Worm (Caenorhabditis elegans) whole organism, young adult: ENCODE measurements around the gene Y6E2A.4.

Source experiments
- C17E4.6 ChIP-seq: fragments of 200-800 bp; sonication (Bioruptor generic); IDR thresholded peaks from 2 replicates; pipeline ENCODE4 v1.3.6; 2022; ENCODE audit warnings: missing genetic modification reagents, missing genetic modification characterization, missing compliant biosample characterization
- F37B4.10 ChIP-seq: fragments of 200-800 bp; sonication (Bioruptor generic); IDR thresholded peaks from 2 replicates; pipeline ENCODE4 v1.3.6; 2022; ENCODE audit warnings: missing genetic modification characterization, missing compliant biosample characterization
- T07F8.4 ChIP-seq: sonication (generic microtip); optimal IDR thresholded peaks from 2 replicates; lab custom pipeline; 2016; ENCODE audit warnings: mild to moderate bottlenecking, missing genetic modification characterization, moderate library complexity, missing compliant biosample characterization
- Y79H2A.3 ChIP-seq: fragments of 200-800 bp; sonication (Bioruptor generic); conservative IDR thresholded peaks from 2 replicates; pipeline ENCODE4 v1.3.6; 2022; ENCODE audit warnings: missing genetic modification reagents, missing genetic modification characterization, missing compliant biosample characterization
- ama-1 ChIP-seq, 3 experiments: fragments of 150-350 bp in 1 of 3; sonication (generic microtip) in 2 of 3; optimal IDR thresholded peaks; 2 replicates each; lab custom pipeline; 2014 to 2018; ENCODE audit warnings: missing biosample characterization in 2 of 3, missing genetic modification characterization in 2 of 3, missing genetic modification reagents in 2 of 3
- atf-7 ChIP-seq: sonication (generic microtip); optimal IDR thresholded peaks from 2 replicates; lab custom pipeline; 2017; ENCODE audit warnings: mild to moderate bottlenecking, missing genetic modification characterization, missing compliant biosample characterization
- athp-1 ChIP-seq: sonication (generic microtip); optimal IDR thresholded peaks from 2 replicates; lab custom pipeline; 2017; ENCODE audit warnings: mild to moderate bottlenecking, missing genetic modification characterization, missing compliant biosample characterization
- attf-6 ChIP-seq: fragments of 200-800 bp; sonication (Bioruptor generic); IDR thresholded peaks from 2 replicates; pipeline ENCODE4 v1.3.6; 2022; ENCODE audit warnings: missing genetic modification reagents, missing genetic modification characterization, missing compliant biosample characterization
- bed-1 ChIP-seq: fragments of 200-800 bp; sonication (Bioruptor generic); IDR thresholded peaks from 2 replicates; pipeline ENCODE4 v1.3.6; 2022; ENCODE audit warnings: missing genetic modification reagents, missing genetic modification characterization, missing compliant biosample characterization
- ccch-3 ChIP-seq: fragments of 200-800 bp; sonication (Bioruptor generic); optimal IDR thresholded peaks from 2 replicates; lab custom pipeline; 2018; ENCODE audit warnings: mild to moderate bottlenecking, missing genetic modification characterization, missing compliant biosample characterization
- ceh-27 ChIP-seq: fragments of 200-800 bp; sonication (Bioruptor generic); optimal IDR thresholded peaks from 2 replicates; lab custom pipeline; 2018; ENCODE audit warnings: mild to moderate bottlenecking, missing genetic modification characterization, moderate library complexity, missing compliant biosample characterization
- ceh-40 ChIP-seq: fragments of 200-800 bp; sonication (Bioruptor generic); IDR thresholded peaks from 2 replicates; pipeline ENCODE4 v1.3.6; 2022; ENCODE audit warnings: missing genetic modification characterization, missing compliant biosample characterization
- chd-7 ChIP-seq: sonication (generic microtip); optimal IDR thresholded peaks from 2 replicates; lab custom pipeline; 2016; ENCODE audit warnings: mild to moderate bottlenecking, missing genetic modification characterization, moderate library complexity, missing compliant biosample characterization
- dox-1 ChIP-seq: fragments of 200-800 bp; sonication (Bioruptor generic); IDR thresholded peaks from 2 replicates; pipeline ENCODE4 v1.3.6; 2022; ENCODE audit warnings: missing genetic modification reagents, missing genetic modification characterization, missing compliant biosample characterization
- egl-44 ChIP-seq: fragments of 200-800 bp; sonication (Bioruptor generic); IDR thresholded peaks from 2 replicates; pipeline ENCODE4 v1.3.6; 2022; ENCODE audit warnings: missing genetic modification reagents, missing genetic modification characterization, missing compliant biosample characterization
- ets-4 ChIP-seq: fragments of 200-800 bp; sonication (Bioruptor generic); optimal IDR thresholded peaks from 2 replicates; lab custom pipeline; 2018; ENCODE audit warnings: mild to moderate bottlenecking, missing genetic modification characterization, missing compliant biosample characterization
- fkh-3 ChIP-seq: sonication (generic microtip); optimal IDR thresholded peaks from 2 replicates; lab custom pipeline; 2016; ENCODE audit warnings: mild to moderate bottlenecking, missing genetic modification characterization, missing compliant biosample characterization
- hmg-20 ChIP-seq: fragments of 200-800 bp; sonication (Bioruptor generic); IDR thresholded peaks from 2 replicates; pipeline ENCODE4 v1.3.6; 2022; ENCODE audit warnings: missing genetic modification reagents, missing genetic modification characterization, missing compliant biosample characterization
- madf-10 ChIP-seq: sonication (generic microtip); optimal IDR thresholded peaks from 2 replicates; lab custom pipeline; 2016; ENCODE audit warnings: mild to moderate bottlenecking, missing genetic modification characterization, missing compliant biosample characterization
- mel-28 ChIP-seq: sonication (generic microtip); optimal IDR thresholded peaks from 2 replicates; lab custom pipeline; 2016; ENCODE audit warnings: borderline replicate concordance, mild to moderate bottlenecking, missing genetic modification characterization, missing compliant biosample characterization
- mes-4 ChIP-seq: sonication (generic microtip); optimal IDR thresholded peaks from 2 replicates; lab custom pipeline; 2016; ENCODE audit warnings: missing genotype, missing genetic modification characterization, missing compliant biosample characterization
- nfya-1 ChIP-seq: sonication (generic microtip); optimal IDR thresholded peaks from 2 replicates; lab custom pipeline; 2017; ENCODE audit warnings: antibody characterized with exemption, missing compliant biosample characterization, missing genetic modification characterization, borderline replicate concordance; ENCODE audit not compliant: insufficient read depth
- pbrm-1 ChIP-seq: fragments of 200-800 bp; sonication (Bioruptor generic); IDR thresholded peaks from 2 replicates; pipeline ENCODE4 v1.3.6; 2022; ENCODE audit warnings: missing genetic modification reagents, missing genetic modification characterization, missing compliant biosample characterization
- rpc-1 ChIP-seq, 2 experiments: fragments of 150-350 bp in 1 of 2; sonication (generic microtip) in 1 of 2; optimal IDR thresholded peaks; 2 replicates each; lab custom pipeline; 2014 to 2018; ENCODE audit warnings: missing biosample characterization in 1 of 2, missing genetic modification characterization in 1 of 2, missing genetic modification reagents in 1 of 2, missing genotype in 1 of 2
- tbp1 ChIP-seq: fragments of 200-800 bp; sonication (Bioruptor generic); optimal IDR thresholded peaks from 2 replicates; lab custom pipeline; 2018; ENCODE audit warnings: mild to moderate bottlenecking, missing genetic modification characterization, missing compliant biosample characterization
- tlf-1 ChIP-seq: fragments of 200-800 bp; sonication (Bioruptor generic); optimal IDR thresholded peaks from 2 replicates; lab custom pipeline; 2018; ENCODE audit warnings: mild to moderate bottlenecking, missing genetic modification characterization, missing compliant biosample characterization
- zfh-2 ChIP-seq: fragments of 200-800 bp; sonication (Bioruptor generic); conservative IDR thresholded peaks from 2 replicates; pipeline ENCODE4 v1.3.6; 2022; ENCODE audit warnings: missing genetic modification reagents, missing genetic modification characterization, missing compliant biosample characterization
- ztf-18 ChIP-seq: sonication (generic microtip); optimal IDR thresholded peaks from 2 replicates; lab custom pipeline; 2016; ENCODE audit warnings: missing genotype, mild to moderate bottlenecking, missing genetic modification characterization, missing compliant biosample characterization
- ztf-22 ChIP-seq: fragments of 200-800 bp; sonication (Bioruptor generic); optimal IDR thresholded peaks from 2 replicates; lab custom pipeline; 2018; ENCODE audit warnings: mild to moderate bottlenecking, missing genetic modification characterization, moderate library complexity, missing compliant biosample characterization
- ztf-3 ChIP-seq: fragments of 200-800 bp; sonication (Bioruptor generic); optimal IDR thresholded peaks from 2 replicates; lab custom pipeline; 2018; ENCODE audit warnings: mild to moderate bottlenecking, missing genetic modification characterization, missing compliant biosample characterization

The Y6E2A.4 gene

ce11 chrV:15689952-15690351, 26.6 kb downstream of the Y6E2A.4 start, which contains the start of gene nhr-268:
TSS of gene nhr-268 (plus strand) at chrV:15690252.
- TF ChIP-seq ceh-27 (GFP tag; lab: Kevin White, UChicago) (no peak), Y79H2A.3 (GFP tag; lab: Robert Waterston, UW) (no peak), rpc-1 (optimal IDR thresholded peaks at IDR 0.05; lab: Kevin White, UChicago) (no peak), rpc-1 (tag; optimal IDR thresholded peaks at IDR 0.05; lab: Kevin White, UChicago) (no peak), dox-1 (GFP tag; lab: Robert Waterston, UW) (no peak), ama-1 (optimal IDR thresholded peaks at IDR 0.05; lab: Kevin White, UChicago) (no peak), ama-1 (GFP tag; optimal IDR thresholded peaks at IDR 0.05; lab: Kevin White, UChicago) (no peak), ccch-3 (no peak), tlf-1 (GFP tag; lab: Kevin White, UChicago) (no peak), F37B4.10 (GFP tag; lab: Robert Waterston, UW) (no peak), mes-4 (tag; lab: Kevin White, UChicago) (no peak), madf-10 (tag; lab: Kevin White, UChicago) (no peak), hmg-20 (no peak)

DNA sequence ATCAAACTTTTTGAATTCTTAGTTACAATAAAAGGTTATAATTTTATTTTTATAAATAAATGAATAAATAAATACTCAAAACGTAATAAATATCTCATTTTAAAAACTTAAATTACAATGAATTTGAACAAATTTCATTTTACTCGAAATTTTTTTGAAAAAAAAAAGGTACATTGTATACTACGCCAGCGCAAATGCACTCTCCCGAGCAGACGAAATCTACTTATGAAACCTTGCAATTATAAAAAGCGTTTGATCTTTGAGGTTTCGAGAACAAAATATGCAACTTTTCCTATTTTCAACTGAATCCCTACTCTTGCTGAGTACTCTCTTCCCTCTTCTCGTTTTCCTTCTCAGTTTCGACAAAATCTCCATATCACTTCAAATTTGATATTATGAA, 28.9 kb downstream of the Y6E2A.4 start, which contains the start of gene nhr-197:
Gene nhr-197 (plus strand): TSS at position 301 of the 400 bp plus-strand sequence.
- TF ChIP-seq tlf-1 (GFP tag; lab: Kevin White, UChicago) (no peak), atf-7 (no peak), ets-4 (no peak), attf-6 (GFP tag; lab: Robert Waterston, UW) (no peak), F37B4.10 (GFP tag; lab: Robert Waterston, UW) (no peak), tbp1 (GFP tag; lab: Kevin White, UChicago) (no peak), T07F8.4 (tag; lab: Kevin White, UChicago) (no peak), nfya-1 (tag; lab: Kevin White, UChicago) (no peak), ceh-40 (GFP tag; lab: Robert Waterston, UW) (no peak), fkh-3 (tag; lab: Kevin White, UChicago) (no peak)
- TF ChIP-seq, all 124 proteins: peak for 0

- TF ChIP-seq ztf-3 (GFP tag; lab: Kevin White, UChicago) (no peak), mel-28 (tag; lab: Kevin White, UChicago) (no peak)
- TF ChIP-seq, all 124 proteins: peak for 0
Observed at ce11 chrV:15685599-15685998, 31.0 kb downstream of the Y6E2A.4 start, which contains the start of gene nhr-196. TSS of gene nhr-196 (plus strand) at chrV:15685716.

ce11 chrV:15677222-15677621, 39.4 kb downstream of the Y6E2A.4 start, which contains the start of gene nhr-52:
TSS of gene nhr-52 (plus strand) at chrV:15677522.
- no peak for TF ChIP-seq pbrm-1 (GFP tag; lab: Robert Waterston, UW)
- no peak for TF ChIP-seq athp-1 (tag; lab: Kevin White, UChicago)
- TF ChIP-seq C17E4.6 (GFP tag; lab: Robert Waterston, UW) = no peak
- no peak for TF ChIP-seq ztf-22 (GFP tag; lab: Kevin White, UChicago)
- TF ChIP-seq dox-1 (GFP tag; lab: Robert Waterston, UW) = no peak
- TF ChIP-seq egl-44 (GFP tag; lab: Robert Waterston, UW) = no peak
- TF ChIP-seq ztf-18 (tag; lab: Kevin White, UChicago) = no peak

ce11 chrV:15674899-15675298, 41.7 kb downstream of the Y6E2A.4 start:
- TF ChIP-seq zfh-2 (GFP tag; lab: Robert Waterston, UW) (peak; percentile 72), chd-7 (no peak), bed-1 (0 out of 2 replicates have a peak, but pooled peaks have one; percentile 71)
